Worm (Caenorhabditis elegans): ENCODE data around the gene egl-10.

DNA sequence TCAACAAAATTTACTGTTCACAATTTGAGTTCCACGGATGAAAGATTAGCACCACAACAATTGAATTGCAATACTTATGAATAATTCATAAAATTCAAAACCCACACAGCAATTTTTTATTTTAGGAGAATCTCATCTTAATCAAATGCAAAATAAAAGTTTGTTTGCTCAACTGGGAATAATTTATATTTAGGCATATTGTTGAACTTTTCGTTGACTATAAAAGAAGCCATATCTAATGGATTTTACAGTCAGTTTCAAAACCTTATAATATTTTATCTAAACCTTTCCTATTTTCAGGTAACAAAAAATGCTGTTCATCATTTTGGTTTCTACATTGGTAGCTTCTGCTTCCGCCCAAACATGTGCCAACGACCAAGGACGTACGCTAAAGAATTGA, 44.5 kb downstream of the egl-10 start, which contains the start of gene C54D10.3:
- TF ChIP-seq gmeb-1 (tag; optimal IDR thresholded peaks at IDR 0.05): no peak
- no peak for TF ChIP-seq nhr-11 (tag; optimal IDR thresholded peaks at IDR 0.05)
- no peak for TF ChIP-seq unc-62 (GFP tag; optimal IDR thresholded peaks at IDR 0.05)
- TF ChIP-seq Y55F3AM.14 (GFP tag; optimal IDR thresholded peaks at IDR 0.05): no peak

Measured in whole organism, L2 larva.